Fruit fly (Drosophila melanogaster) whole organism, embryonic: Measurements from ENCODE around the gene SMSr.
A peak's percentile ranks its signal among the peaks of the same experiment; 100 is the strongest.

Experiments
- Ada2b ChIP-seq: fragments of 200-800 bp; sonication (Bioruptor generic); IDR thresholded peaks from 2 replicates; pipeline ENCODE4 v1.3.6; 2022; ENCODE audit warnings: missing biosample characterization, missing genetic modification characterization
- Atf3 ChIP-seq: fragments of 200-800 bp; sonication (Bioruptor generic); optimal IDR thresholded peaks from 3 replicates; lab custom pipeline; 2016; ENCODE audit warnings: missing biosample characterization, missing genetic modification characterization
- B-H2 ChIP-seq: fragments of 200-800 bp; sonication (Bioruptor generic); optimal IDR thresholded peaks from 2 replicates; lab custom pipeline; 2018; ENCODE audit warnings: missing biosample characterization, mild to moderate bottlenecking, missing genetic modification characterization
- CG10209 ChIP-seq: fragments of 200-800 bp; sonication (Bioruptor generic); optimal IDR thresholded peaks from 3 replicates; lab custom pipeline; 2017; ENCODE audit warnings: missing biosample characterization, mild to moderate bottlenecking, missing genetic modification characterization, missing genetic modification reagents
- CG10274 ChIP-seq: fragments of 200-800 bp; sonication (Bioruptor generic); optimal IDR thresholded peaks from 3 replicates; lab custom pipeline; 2017; ENCODE audit warnings: missing biosample characterization, mild to moderate bottlenecking, missing genetic modification characterization
- CG11456 ChIP-seq: fragments of 200-800 bp; sonication (Bioruptor generic); IDR thresholded peaks from 3 replicates; pipeline ENCODE4 v1.3.6; 2022; ENCODE audit warnings: missing biosample characterization, missing genetic modification characterization
- CG11695 ChIP-seq: fragments of 200-800 bp; sonication (Bioruptor generic); IDR thresholded peaks from 3 replicates; pipeline ENCODE4 v1.3.6; 2022; ENCODE audit warnings: missing biosample characterization, missing genetic modification characterization
- CG12071 ChIP-seq: fragments of 200-800 bp; sonication (Bioruptor generic); optimal IDR thresholded peaks from 3 replicates; lab custom pipeline; 2018; ENCODE audit warnings: missing biosample characterization, mild to moderate bottlenecking, missing genetic modification characterization
- CG12942 ChIP-seq: fragments of 200-800 bp; sonication (Bioruptor generic); optimal IDR thresholded peaks from 3 replicates; lab custom pipeline; 2016; ENCODE audit warnings: missing biosample characterization, missing genetic modification characterization
- CG14014 ChIP-seq: fragments of 200-800 bp; sonication (Bioruptor generic); IDR thresholded peaks from 2 replicates; pipeline ENCODE4 v1.3.6; 2022; ENCODE audit warnings: missing biosample characterization, missing genetic modification characterization
- CG15011 ChIP-seq: fragments of 200-800 bp; sonication (Bioruptor generic); optimal IDR thresholded peaks from 3 replicates; lab custom pipeline; 2018; ENCODE audit warnings: missing biosample characterization, mild to moderate bottlenecking, missing genetic modification characterization
- CG2712 ChIP-seq: fragments of 200-800 bp; optimal IDR thresholded peaks from 3 replicates; lab custom pipeline; 2019; ENCODE audit warnings: missing biosample characterization, mild to moderate bottlenecking, missing genetic modification characterization, moderate library complexity
- CG2889 ChIP-seq: fragments of 200-800 bp; sonication (Bioruptor generic); IDR thresholded peaks from 3 replicates; pipeline ENCODE4 v1.3.6; 2022; ENCODE audit warnings: missing biosample characterization, missing genetic modification characterization
- CG31388 ChIP-seq: fragments of 200-800 bp; sonication (Bioruptor generic); optimal IDR thresholded peaks from 2 replicates; lab custom pipeline; 2016; ENCODE audit warnings: missing biosample characterization, missing genetic modification characterization
- CG34224 ChIP-seq: fragments of 200-800 bp; sonication (Bioruptor generic); IDR thresholded peaks from 3 replicates; pipeline ENCODE4 v1.3.6; 2022; ENCODE audit warnings: missing biosample characterization, missing genetic modification characterization; ENCODE audit not compliant: partially characterized antibody
- CG34376 ChIP-seq: fragments of 200-800 bp; sonication (Bioruptor generic); optimal IDR thresholded peaks from 2 replicates; lab custom pipeline; 2018; ENCODE audit warnings: missing biosample characterization, mild to moderate bottlenecking, missing genetic modification characterization
- CG43689 ChIP-seq: fragments of 200-800 bp; sonication (Bioruptor generic); IDR thresholded peaks from 2 replicates; pipeline ENCODE4 v1.3.6; 2022; ENCODE audit warnings: missing biosample characterization, missing genetic modification characterization
- CG5953 ChIP-seq: fragments of 200-800 bp; sonication (Bioruptor generic); IDR thresholded peaks from 2 replicates; pipeline ENCODE4 v1.3.6; 2022; ENCODE audit warnings: missing biosample characterization, missing genetic modification characterization
- CG7786 ChIP-seq: fragments of 200-800 bp; sonication (Bioruptor generic); optimal IDR thresholded peaks from 2 replicates; lab custom pipeline; 2016; ENCODE audit warnings: missing biosample characterization, missing genetic modification characterization
- CG7928 ChIP-seq: fragments of 200-800 bp; sonication (Bioruptor generic); optimal IDR thresholded peaks from 2 replicates; lab custom pipeline; 2017; ENCODE audit warnings: missing biosample characterization, mild to moderate bottlenecking, missing genetic modification characterization
- Dbx ChIP-seq: fragments of 200-800 bp; sonication (Bioruptor generic); IDR thresholded peaks from 3 replicates; pipeline ENCODE4 v1.3.6; 2022; ENCODE audit warnings: missing biosample characterization, missing genetic modification characterization
- Dek ChIP-seq: fragments of 200-800 bp; sonication (Bioruptor generic); optimal IDR thresholded peaks from 3 replicates; lab custom pipeline; 2019; ENCODE audit warnings: missing biosample characterization, mild to moderate bottlenecking, missing genetic modification characterization, moderate library complexity
- Dip2 ChIP-seq: fragments of 200-800 bp; sonication (Bioruptor generic); IDR thresholded peaks from 2 replicates; pipeline ENCODE4 v1.3.6; 2022; ENCODE audit warnings: missing biosample characterization, missing genetic modification characterization
- E2f1 ChIP-seq: fragments of 200-800 bp; sonication (Bioruptor generic); IDR thresholded peaks from 2 replicates; pipeline ENCODE4 v1.3.6; 2022; ENCODE audit warnings: missing biosample characterization, missing genetic modification characterization
- Ets65A ChIP-seq: fragments of 200-800 bp; sonication (Bioruptor generic); peaks from one replicate; lab custom pipeline; 2016; ENCODE audit warnings: missing biosample characterization, missing genetic modification characterization
- H2.0 ChIP-seq: fragments of 200-800 bp; sonication (Bioruptor generic); IDR thresholded peaks from 2 replicates; pipeline ENCODE4 v1.3.6; 2022; ENCODE audit warnings: missing biosample characterization, missing genetic modification characterization
- HLH4C ChIP-seq: fragments of 200-800 bp; sonication (Bioruptor generic); IDR thresholded peaks from 3 replicates; pipeline ENCODE4 v1.3.6; 2022; ENCODE audit warnings: missing biosample characterization, missing genetic modification characterization; ENCODE audit not compliant: partially characterized antibody
- Med ChIP-seq: fragments of 200-800 bp; sonication (Bioruptor generic); peaks from one replicate; lab custom pipeline; 2016; ENCODE audit warnings: missing biosample characterization, missing genetic modification characterization, mild to moderate bottlenecking, inconsistent platforms, moderate library complexity
- Mes4 ChIP-seq: fragments of 200-800 bp; sonication (Bioruptor generic); optimal IDR thresholded peaks from 2 replicates; lab custom pipeline; 2016; ENCODE audit warnings: missing biosample characterization, missing genetic modification characterization
- NC2α ChIP-seq: fragments of 200-800 bp; sonication (Bioruptor generic); optimal IDR thresholded peaks from 2 replicates; lab custom pipeline; 2016; ENCODE audit warnings: missing biosample characterization, missing genetic modification characterization
- NK7.1 ChIP-seq: fragments of 200-800 bp; sonication (Bioruptor generic); optimal IDR thresholded peaks from 3 replicates; lab custom pipeline; 2016; ENCODE audit warnings: missing biosample characterization, missing genetic modification characterization
- Rfx ChIP-seq: fragments of 200-800 bp; sonication (Bioruptor generic); IDR thresholded peaks from 2 replicates; pipeline ENCODE4 v1.3.6; 2022; ENCODE audit warnings: missing biosample characterization, missing genetic modification characterization
- Sry-δ ChIP-seq: fragments of 200-800 bp; sonication (Bioruptor generic); optimal IDR thresholded peaks from 2 replicates; lab custom pipeline; 2016; ENCODE audit warnings: missing biosample characterization, missing genetic modification characterization
- ara ChIP-seq: fragments of 200-800 bp; sonication (Bioruptor generic); IDR thresholded peaks from 2 replicates; pipeline ENCODE4 v1.3.6; 2022; ENCODE audit warnings: missing biosample characterization, missing genetic modification characterization
- bab2 ChIP-seq: fragments of 200-800 bp; sonication (Bioruptor generic); optimal IDR thresholded peaks from 2 replicates; lab custom pipeline; 2016; ENCODE audit warnings: missing biosample characterization, missing genetic modification characterization
- br ChIP-seq: fragments of >200 bp; optimal IDR thresholded peaks from 2 replicates; lab custom pipeline; 2017
- chm ChIP-seq: fragments of 200-800 bp; sonication (Bioruptor generic); IDR thresholded peaks from 2 replicates; pipeline ENCODE4 v1.3.6; 2022; ENCODE audit warnings: missing biosample characterization, missing genetic modification characterization
- disco-r ChIP-seq: fragments of 200-800 bp; sonication (Bioruptor generic); optimal IDR thresholded peaks from 2 replicates; lab custom pipeline; 2016; ENCODE audit warnings: missing biosample characterization, missing genetic modification characterization
- eve ChIP-seq, 2 experiments: fragments of >200 bp; optimal IDR thresholded peaks; 2 replicates each; lab custom pipeline; 2017; ENCODE audit warnings: missing biosample characterization in 2 of 2, missing genetic modification characterization in 2 of 2
- gro ChIP-seq: fragments of 200-800 bp; sonication (Bioruptor generic); optimal IDR thresholded peaks from 2 replicates; lab custom pipeline; 2016; ENCODE audit warnings: missing biosample characterization, missing genetic modification characterization
- gsb ChIP-seq: fragments of 200-800 bp; sonication (Bioruptor generic); IDR thresholded peaks from 2 replicates; pipeline ENCODE4 v1.3.6; 2022; ENCODE audit warnings: missing biosample characterization, missing genetic modification characterization
- hb ChIP-seq: fragments of 200-800 bp; sonication (Bioruptor generic); IDR thresholded peaks from 3 replicates; pipeline ENCODE4 v1.3.6; 2022; ENCODE audit warnings: missing biosample characterization, missing genetic modification characterization; ENCODE audit not compliant: partially characterized antibody
- klu ChIP-seq: fragments of 200-800 bp; sonication (Bioruptor generic); IDR thresholded peaks from 2 replicates; pipeline ENCODE4 v1.3.6; 2022; ENCODE audit warnings: missing biosample characterization, missing genetic modification characterization
- lmd ChIP-seq: fragments of 200-800 bp; sonication (Bioruptor generic); IDR thresholded peaks from 2 replicates; pipeline ENCODE4 v1.3.6; 2022; ENCODE audit warnings: missing biosample characterization, missing genetic modification characterization
- pros ChIP-seq: fragments of 200-800 bp; sonication (Bioruptor generic); optimal IDR thresholded peaks from 3 replicates; lab custom pipeline; 2019; ENCODE audit warnings: missing biosample characterization, mild to moderate bottlenecking, missing genetic modification characterization, moderate library complexity
- sd ChIP-seq: fragments of 200-800 bp; sonication (Bioruptor generic); optimal IDR thresholded peaks from 3 replicates; lab custom pipeline; 2018; ENCODE audit warnings: missing biosample characterization, mild to moderate bottlenecking, missing genetic modification characterization, moderate library complexity
- tin ChIP-seq: fragments of 200-800 bp; sonication (Bioruptor generic); optimal IDR thresholded peaks from 3 replicates; lab custom pipeline; 2016; ENCODE audit warnings: missing biosample characterization, missing genetic modification characterization
- tll ChIP-seq, 2 experiments: fragments of 200-800 bp in 1 of 2; fragments of >200 bp in 1 of 2; sonication (Bioruptor generic) in 1 of 2; optimal IDR thresholded peaks; 2 replicates each; lab custom pipeline; 2017 to 2019; ENCODE audit warnings: missing biosample characterization in 2 of 2, missing genetic modification characterization in 2 of 2, mild to moderate bottlenecking in 1 of 2, moderate library complexity in 1 of 2
- toy ChIP-seq: fragments of 200-800 bp; sonication (Bioruptor generic); IDR thresholded peaks from 2 replicates; pipeline ENCODE4 v1.3.6; 2022; ENCODE audit warnings: missing biosample characterization, missing genetic modification characterization
- vvl ChIP-seq: fragments of 200-800 bp; sonication (Bioruptor generic); IDR thresholded peaks from 2 replicates; pipeline ENCODE4 v1.3.6; 2022; ENCODE audit warnings: missing biosample characterization, missing genetic modification characterization
- wek ChIP-seq: fragments of 200-800 bp; sonication (Bioruptor generic); optimal IDR thresholded peaks from 3 replicates; lab custom pipeline; 2018; ENCODE audit warnings: missing biosample characterization, mild to moderate bottlenecking, missing genetic modification characterization, moderate library complexity
- zfh1 ChIP-seq: fragments of 200-800 bp; sonication (Bioruptor generic); IDR thresholded peaks from 3 replicates; pipeline ENCODE4 v1.3.6; 2022; ENCODE audit warnings: missing biosample characterization, missing genetic modification characterization

SMSr gene

dm6 chr3L:7359827-7360323 is 21.4 kb downstream of the SMSr start, which contains the start of gene pst (continued):
- TF ChIP-seq ara (GFP tag; lab: Robert Waterston, UW) (no peak), B-H2 (GFP tag; lab: Kevin White, UChicago) (peak; percentile 46), klu (no peak), Atf3 (GFP tag; lab: Kevin White, UChicago) (peak; percentile 22), CG34224 (GFP tag; lab: Robert Waterston, UW) (no peak), CG31388 (GFP tag; lab: Kevin White, UChicago) (no peak), CG10274 (GFP tag; lab: Kevin White, UChicago) (peak; percentile 37), CG15011 (GFP tag; lab: Kevin White, UChicago) (no peak), eve (GFP tag; optimal IDR thresholded peaks at IDR 0.05; lab: Kevin White, UChicago) (no peak), sd (tag; lab: Kevin White, UChicago) (peak; percentile 44), Rfx (GFP tag; lab: Robert Waterston, UW) (peak; percentile 27; the same call in 1 of the 2 replicates), CG43689 (GFP tag; lab: Robert Waterston, UW) (no peak), pros (GFP tag; lab: Kevin White, UChicago) (no peak), CG14014 (GFP tag; lab: Robert Waterston, UW) (no peak), lmd (GFP tag; lab: Robert Waterston, UW) (no peak), br (lab: Kevin White, UChicago) (no peak), chm (GFP tag; lab: Robert Waterston, UW) (peak; percentile 81), Mes4 (GFP tag; lab: Kevin White, UChicago) (no peak), CG7928 (GFP tag; lab: Kevin White, UChicago) (peak; percentile 66), zfh1 (GFP tag; lab: Robert Waterston, UW) (no peak), tin (GFP tag; lab: Kevin White, UChicago) (no peak), CG5953 (GFP tag; lab: Robert Waterston, UW) (no peak; the same call in 1 of the 2 replicates), Dip2 (GFP tag; lab: Robert Waterston, UW) (no peak), gsb (GFP tag; lab: Robert Waterston, UW) (no peak), CG34376 (GFP tag; lab: Kevin White, UChicago) (peak; percentile 66), hb (GFP tag; lab: Robert Waterston, UW) (no peak), CG12942 (no peak), NK7.1 (GFP tag; lab: Kevin White, UChicago) (no peak), NC2α (GFP tag; lab: Kevin White, UChicago) (peak; percentile 14), E2f1 (GFP tag; lab: Robert Waterston, UW) (peak; percentile 39; the same call in 1 of the 2 replicates), CG12071 (GFP tag; lab: Kevin White, UChicago) (peak; percentile 52), bab2 (no peak), tll (GFP tag; optimal IDR thresholded peaks at IDR 0.05; lab: Kevin White, UChicago) (no peak), CG11695 (GFP tag; lab: Robert Waterston, UW) (0 out of 3 replicates have a peak, but pooled peaks have one; percentile 29), CG7786 (GFP tag; lab: Kevin White, UChicago) (peak; percentile 20), HLH4C (GFP tag; lab: Robert Waterston, UW) (no peak), CG10209 (GFP tag; lab: Kevin White, UChicago) (no peak), Med (GFP tag; lab: Kevin White, UChicago) (peak; percentile 78), Ets65A (GFP tag; lab: Kevin White, UChicago) (no peak), CG11456 (GFP tag; lab: Robert Waterston, UW) (peak; percentile 60; the same call in 1 of the 3 replicates), H2.0 (GFP tag; lab: Robert Waterston, UW) (0 out of 2 replicates have a peak, but pooled peaks have one; percentile 25), disco-r (GFP tag; lab: Kevin White, UChicago) (peak; percentile 13), Dek (tag; lab: Kevin White, UChicago) (peak; percentile 35), wek (GFP tag; lab: Kevin White, UChicago) (peak; percentile 96), gro (GFP tag; lab: Kevin White, UChicago) (peak; percentile 8), Ada2b (peak; percentile 4; the same call in 1 of the 2 replicates), CG2712 (no peak), Sry-δ (no peak), toy (GFP tag; lab: Robert Waterston, UW) (no peak), vvl (GFP tag; lab: Robert Waterston, UW) (no peak; the same call in 1 of the 2 replicates), CG2889 (GFP tag; lab: Robert Waterston, UW) (no peak; the same call in 2 of the 3 replicates), Dbx (GFP tag; lab: Robert Waterston, UW) (peak; percentile 14; the same call in 2 of the 3 replicates)
